Worm (Caenorhabditis elegans) whole organism, L3 larva: Measurements from ENCODE around the gene C25D7.5.

Source experiments
- ceh-16 ChIP-seq: sonication (generic microtip); optimal IDR thresholded peaks from 2 replicates; lab custom pipeline; 2017; ENCODE audit warnings: missing biosample characterization, missing genetic modification characterization
- ceh-9 ChIP-seq: sonication (generic microtip); optimal IDR thresholded peaks from 2 replicates; lab custom pipeline; 2018; ENCODE audit warnings: missing biosample characterization, missing genetic modification characterization
- eor-1 ChIP-seq, 2 experiments: fragments of 150-350 bp; optimal IDR thresholded peaks; 2 replicates each; lab custom pipeline; 2014 to 2018; ENCODE audit warnings: missing biosample characterization in 2 of 2, missing genetic modification characterization in 2 of 2
- lsy-12 ChIP-seq: sonication (generic microtip); optimal IDR thresholded peaks from 2 replicates; lab custom pipeline; 2016; ENCODE audit warnings: mild to moderate bottlenecking, missing genetic modification characterization, missing compliant biosample characterization
- nhr-237 ChIP-seq: fragments of 150-350 bp; optimal IDR thresholded peaks from 2 replicates; lab custom pipeline; 2014; ENCODE audit warnings: missing biosample characterization, missing genetic modification characterization
- nhr-76 ChIP-seq: fragments of 150-350 bp; sonication (generic microtip); optimal IDR thresholded peaks from 5 replicates; lab custom pipeline; 2014; ENCODE audit warnings: missing biosample characterization, missing genetic modification characterization
- nhr-77 ChIP-seq: fragments of 150-350 bp; optimal IDR thresholded peaks from 2 replicates; lab custom pipeline; 2014; ENCODE audit warnings: missing biosample characterization, missing genetic modification characterization
- pqm-1 ChIP-seq: fragments of 150-350 bp; optimal IDR thresholded peaks from 2 replicates; lab custom pipeline; 2017; ENCODE audit warnings: missing biosample characterization, missing genetic modification characterization, inconsistent platforms
- unc-62 ChIP-seq: fragments of 150-350 bp; sonication (generic microtip); optimal IDR thresholded peaks from 4 replicates; lab custom pipeline; 2014; ENCODE audit warnings: missing biosample characterization, missing genetic modification reagents, missing genetic modification characterization
- ztf-11 ChIP-seq: fragments of 150-350 bp; optimal IDR thresholded peaks from 2 replicates; lab custom pipeline; 2014; ENCODE audit warnings: missing biosample characterization, missing genetic modification characterization

ce11 chrV:15088613-15089012 lies 36.2 kb downstream of the C25D7.5 start, which contains the start of gene C01G10.18:
- TF ChIP-seq ztf-11 (tag; lab: Kevin White, UChicago) (no peak), ceh-16 (tag; lab: Kevin White, UChicago) (no peak), eor-1 (tag; optimal IDR thresholded peaks at IDR 0.05; lab: Kevin White, UChicago) (no peak), nhr-77 (tag; lab: Kevin White, UChicago) (no peak), nhr-76 (no peak), nhr-237 (tag; lab: Kevin White, UChicago) (no peak), lsy-12 (tag; lab: Kevin White, UChicago) (no peak), pqm-1 (no peak), unc-62 (GFP tag; lab: Kevin White, UChicago) (no peak), ceh-9 (tag; lab: Kevin White, UChicago) (no peak)
